Worm (Caenorhabditis elegans): ENCODE results near the gene T06C12.14.
"Not testable (repeated sequence)": the region's sequence is repeated elsewhere in the genome, so short reads cannot be mapped to it uniquely, and the experiment has no call there.

T06C12.14 gene

ce11 chrV:15899696-15900095 lies at the start of gene T06C12.14:
Gene T06C12.14 (plus strand): TSS chrV:15899996.
- TF ChIP-seq blmp-1 (tag; optimal IDR thresholded peaks at IDR 0.05), result no peak
- no peak for TF ChIP-seq nhr-12 (tag; optimal IDR thresholded peaks at IDR 0.05)
- no peak for TF ChIP-seq bed-3 (GFP tag; optimal IDR thresholded peaks at IDR 0.05)
- TF ChIP-seq flh-1 (GFP tag; optimal IDR thresholded peaks at IDR 0.05), result no peak
- no peak for TF ChIP-seq lsy-2 (tag; optimal IDR thresholded peaks at IDR 0.05)
- no peak for TF ChIP-seq ztf-11 (tag; optimal IDR thresholded peaks at IDR 0.05)
- no peak for TF ChIP-seq ces-1 (GFP tag; optimal IDR thresholded peaks at IDR 0.05)
- no peak for TF ChIP-seq unc-39 (tag; optimal IDR thresholded peaks at IDR 0.05)
- no peak for TF ChIP-seq mep-1 (tag; optimal IDR thresholded peaks at IDR 0.05)
- TF ChIP-seq drap-1 (GFP tag; optimal IDR thresholded peaks at IDR 0.05), result no peak
- no peak for TF ChIP-seq ham-2 (GFP tag; optimal IDR thresholded peaks at IDR 0.05)
- TF ChIP-seq lin-13 (tag; optimal IDR thresholded peaks at IDR 0.05), result no peak
- TF ChIP-seq nhr-237 (tag; optimal IDR thresholded peaks at IDR 0.05), result no peak
- no peak for TF ChIP-seq snpc-4 (tag; optimal IDR thresholded peaks at IDR 0.05)

- TF ChIP-seq ceh-43 (GFP tag; optimal IDR thresholded peaks at IDR 0.05); mab-5 (tag; optimal IDR thresholded peaks at IDR 0.05); ces-1 (GFP tag; optimal IDR thresholded peaks at IDR 0.05): not testable (repeated sequence)
Measured at ce11 chrV:15850276-15850811, 49.5 kb upstream of the T06C12.14 start, which contains the start of gene srh-147. Gene srh-147 (minus strand): TSS chrV:15850326.

ce11 chrV:15858292-15858691 lies 41.5 kb upstream of the T06C12.14 start, which contains the start of gene srh-148:
Gene srh-148 (minus strand): TSS chrV:15858392.
- TF ChIP-seq zip-8 (tag; optimal IDR thresholded peaks at IDR 0.05), result no peak
- no peak for TF ChIP-seq sem-2 (GFP tag; optimal IDR thresholded peaks at IDR 0.05)
- no peak for TF ChIP-seq ces-1 (GFP tag; optimal IDR thresholded peaks at IDR 0.05)

- TF ChIP-seq mep-1 (tag; optimal IDR thresholded peaks at IDR 0.05), result no peak
- TF ChIP-seq ceh-39 (tag; optimal IDR thresholded peaks at IDR 0.05), result no peak
- no peak for TF ChIP-seq nhr-76 (tag; optimal IDR thresholded peaks at IDR 0.05)
- no peak for TF ChIP-seq drap-1 (GFP tag; optimal IDR thresholded peaks at IDR 0.05)
- no peak for TF ChIP-seq unc-62 (GFP tag; optimal IDR thresholded peaks at IDR 0.05)
- no peak for TF ChIP-seq ztf-11 (tag; optimal IDR thresholded peaks at IDR 0.05)
- no peak for TF ChIP-seq unc-39 (tag; optimal IDR thresholded peaks at IDR 0.05)
- no peak for TF ChIP-seq flh-1 (GFP tag; optimal IDR thresholded peaks at IDR 0.05)
- TF ChIP-seq hlh-1 (tag; optimal IDR thresholded peaks at IDR 0.05), result no peak
- TF ChIP-seq cnd-1 (tag; optimal IDR thresholded peaks at IDR 0.05), result no peak
- TF ChIP-seq sem-2 (GFP tag; optimal IDR thresholded peaks at IDR 0.05), result no peak
- no peak for TF ChIP-seq nhr-2 (tag; optimal IDR thresholded peaks at IDR 0.05)
- TF ChIP-seq nhr-237 (tag; optimal IDR thresholded peaks at IDR 0.05), result no peak
- TF ChIP-seq mls-2 (tag; optimal IDR thresholded peaks at IDR 0.05), result no peak
- TF ChIP-seq elt-3 (tag; optimal IDR thresholded peaks at IDR 0.05), result no peak
- no peak for TF ChIP-seq tbx-8 (GFP tag; optimal IDR thresholded peaks at IDR 0.05)
- TF ChIP-seq ceh-43 (GFP tag; optimal IDR thresholded peaks at IDR 0.05), result no peak
- no peak for TF ChIP-seq lin-32 (GFP tag; optimal IDR thresholded peaks at IDR 0.05)
- TF ChIP-seq lin-13 (tag; optimal IDR thresholded peaks at IDR 0.05), result no peak
Measured at ce11 chrV:15862599-15862998, 37.2 kb upstream of the T06C12.14 start, which contains the start of gene srz-12. Gene srz-12 (minus strand): TSS chrV:15862699.

- TF ChIP-seq mep-1 (tag; optimal IDR thresholded peaks at IDR 0.05), result no peak
- TF ChIP-seq ham-2 (GFP tag; optimal IDR thresholded peaks at IDR 0.05), result no peak
- TF ChIP-seq sem-2 (GFP tag; optimal IDR thresholded peaks at IDR 0.05), result no peak
- no peak for TF ChIP-seq mab-5 (tag; optimal IDR thresholded peaks at IDR 0.05)
- no peak for TF ChIP-seq nhr-28 (tag; optimal IDR thresholded peaks at IDR 0.05)
- no peak for TF ChIP-seq cnd-1 (tag; optimal IDR thresholded peaks at IDR 0.05)
- TF ChIP-seq drap-1 (GFP tag; optimal IDR thresholded peaks at IDR 0.05), result no peak
- no peak for TF ChIP-seq unc-120 (tag; optimal IDR thresholded peaks at IDR 0.05; ENCODE audit: poor library complexity, severe bottlenecking)
- no peak for TF ChIP-seq pha-4 (tag; optimal IDR thresholded peaks at IDR 0.05)
- TF ChIP-seq lin-32 (GFP tag; optimal IDR thresholded peaks at IDR 0.05), result no peak
- TF ChIP-seq elt-3 (tag; optimal IDR thresholded peaks at IDR 0.05), result no peak
- TF ChIP-seq lsy-2 (tag; optimal IDR thresholded peaks at IDR 0.05), result no peak
- no peak for TF ChIP-seq snpc-4 (tag; optimal IDR thresholded peaks at IDR 0.05)
- no peak for TF ChIP-seq flh-1 (GFP tag; optimal IDR thresholded peaks at IDR 0.05)
- no peak for TF ChIP-seq nhr-237 (tag; optimal IDR thresholded peaks at IDR 0.05)
- TF ChIP-seq ztf-11 (tag; optimal IDR thresholded peaks at IDR 0.05), result no peak
- no peak for TF ChIP-seq elt-1 (tag; optimal IDR thresholded peaks at IDR 0.05; ENCODE audit: borderline replicate concordance, insufficient read depth)
- no peak for TF ChIP-seq hlh-1 (tag; optimal IDR thresholded peaks at IDR 0.05)
- TF ChIP-seq zip-8 (tag; optimal IDR thresholded peaks at IDR 0.05), result no peak
Measured at ce11 chrV:15863042-15863441, 36.8 kb upstream of the T06C12.14 start, which contains the start of gene srh-299. Gene srh-299 (plus strand): TSS chrV:15863342.

Data from whole organism, mixed stage, embryonic.